Worm (Caenorhabditis elegans): ENCODE data around the gene ZK938.11.

ce11 chrII:9840313-9840712 lies at the start of gene ZK938.11:
- TF ChIP-seq ceh-13 (GFP tag; optimal IDR thresholded peaks at IDR 0.05) (no peak), hmbx-1 (tag; optimal IDR thresholded peaks at IDR 0.05) (no peak), aly-1 (tag; optimal IDR thresholded peaks at IDR 0.05) (no peak), flt-1 (GFP tag; IDR thresholded peaks at IDR 0.05) (no peak), tra-4 (tag; optimal IDR thresholded peaks at IDR 0.05) (no peak), tbx-37 (GFP tag; conservative IDR thresholded peaks at IDR 0.05) (no peak), ama-1 (optimal IDR thresholded peaks at IDR 0.05) (no peak), hnd-1 (tag; optimal IDR thresholded peaks at IDR 0.05) (no peak), pes-1 (GFP tag; IDR thresholded peaks at IDR 0.05) (no peak), B0310.2 (tag; optimal IDR thresholded peaks at IDR 0.05) (no peak), scrt-1 (GFP tag; IDR thresholded peaks at IDR 0.05) (no peak), F13C5.2 (tag; optimal IDR thresholded peaks at IDR 0.05) (no peak), ceh-36 (tag; optimal IDR thresholded peaks at IDR 0.05) (no peak), hmg-4 (GFP tag; optimal IDR thresholded peaks at IDR 0.05) (no peak)

All from whole organism, early embryonic.